Fruit fly (Drosophila melanogaster) whole organism, embryonic: ENCODE measurements around the gene papi.

Experiments
- Atf3 ChIP-seq: fragments of 200-800 bp; sonication (Bioruptor generic); optimal IDR thresholded peaks from 3 replicates; lab custom pipeline; 2016; ENCODE audit warnings: missing biosample characterization, missing genetic modification characterization
- CG10979 ChIP-seq: fragments of 200-800 bp; sonication (Bioruptor generic); optimal IDR thresholded peaks from 2 replicates; lab custom pipeline; 2018; ENCODE audit warnings: missing biosample characterization, mild to moderate bottlenecking, missing genetic modification characterization, moderate library complexity
- CG11696 ChIP-seq: fragments of 200-800 bp; sonication (Bioruptor generic); IDR thresholded peaks from 2 replicates; pipeline ENCODE4 v1.3.6; 2022; ENCODE audit warnings: missing biosample characterization, missing genetic modification characterization
- CG12071 ChIP-seq: fragments of 200-800 bp; sonication (Bioruptor generic); optimal IDR thresholded peaks from 3 replicates; lab custom pipeline; 2018; ENCODE audit warnings: missing biosample characterization, mild to moderate bottlenecking, missing genetic modification characterization
- CG12219 ChIP-seq: fragments of 200-800 bp; sonication (Bioruptor generic); optimal IDR thresholded peaks from 3 replicates; lab custom pipeline; 2018; ENCODE audit warnings: missing biosample characterization, mild to moderate bottlenecking, missing genetic modification characterization
- CG12236 ChIP-seq: fragments of 200-800 bp; sonication (Bioruptor generic); optimal IDR thresholded peaks from 2 replicates; lab custom pipeline; 2016; ENCODE audit warnings: missing biosample characterization, missing genetic modification characterization
- CG12299 ChIP-seq: fragments of 200-800 bp; sonication (Bioruptor generic); optimal IDR thresholded peaks from 2 replicates; lab custom pipeline; 2018; ENCODE audit warnings: missing biosample characterization, mild to moderate bottlenecking, missing genetic modification characterization
- CG13296 ChIP-seq: fragments of 200-800 bp; sonication (Bioruptor generic); optimal IDR thresholded peaks from 3 replicates; lab custom pipeline; 2018; ENCODE audit warnings: missing biosample characterization, mild to moderate bottlenecking, missing genetic modification characterization
- CG1529 ChIP-seq: fragments of 200-800 bp; sonication (Bioruptor generic); optimal IDR thresholded peaks from 3 replicates; lab custom pipeline; 2018; ENCODE audit warnings: missing biosample characterization, missing genetic modification characterization
- CG15696 ChIP-seq: fragments of 200-800 bp; sonication (Bioruptor generic); optimal IDR thresholded peaks from 2 replicates; lab custom pipeline; 2019; ENCODE audit warnings: missing biosample characterization, mild to moderate bottlenecking, missing genetic modification characterization, moderate library complexity
- CG1647 ChIP-seq: fragments of 200-800 bp; sonication (Bioruptor generic); optimal IDR thresholded peaks from 3 replicates; lab custom pipeline; 2016; ENCODE audit warnings: missing biosample characterization, missing genetic modification characterization
- CG17361 ChIP-seq: fragments of 200-800 bp; sonication (Bioruptor generic); IDR thresholded peaks from 3 replicates; pipeline ENCODE4 v1.3.6; 2022; ENCODE audit warnings: missing biosample characterization, missing genetic modification characterization
- CG17612 ChIP-seq: fragments of 200-800 bp; sonication (Bioruptor generic); IDR thresholded peaks from 2 replicates; pipeline ENCODE4 v1.3.6; 2022; ENCODE audit warnings: missing biosample characterization, missing genetic modification characterization
- CG30403 ChIP-seq: fragments of 200-800 bp; sonication (Bioruptor generic); optimal IDR thresholded peaks from 3 replicates; lab custom pipeline; 2016; ENCODE audit warnings: missing biosample characterization, missing genetic modification characterization
- CG33557 ChIP-seq: fragments of 200-800 bp; sonication (Bioruptor generic); optimal IDR thresholded peaks from 2 replicates; lab custom pipeline; 2019; ENCODE audit warnings: missing biosample characterization, mild to moderate bottlenecking, missing genetic modification characterization, moderate library complexity
- CG34224 ChIP-seq: fragments of 200-800 bp; sonication (Bioruptor generic); IDR thresholded peaks from 3 replicates; pipeline ENCODE4 v1.3.6; 2022; ENCODE audit warnings: missing biosample characterization, missing genetic modification characterization; ENCODE audit not compliant: partially characterized antibody
- CG3726 ChIP-seq: fragments of 200-800 bp; sonication (Bioruptor generic); IDR thresholded peaks from 3 replicates; pipeline ENCODE4, ENCODE4 v1.3.6; 2022; ENCODE audit warnings: missing biosample characterization, missing genetic modification characterization
- CG3995 ChIP-seq: fragments of 200-800 bp; sonication (Bioruptor generic); optimal IDR thresholded peaks from 3 replicates; lab custom pipeline; 2016; ENCODE audit warnings: missing biosample characterization, missing genetic modification characterization
- CG43689 ChIP-seq: fragments of 200-800 bp; sonication (Bioruptor generic); IDR thresholded peaks from 2 replicates; pipeline ENCODE4 v1.3.6; 2022; ENCODE audit warnings: missing biosample characterization, missing genetic modification characterization
- CG4424 ChIP-seq: fragments of 200-800 bp; sonication (Bioruptor generic); optimal IDR thresholded peaks from 3 replicates; lab custom pipeline; 2016; ENCODE audit warnings: missing biosample characterization, missing genetic modification characterization
- CG6175 ChIP-seq: fragments of 200-800 bp; sonication (Bioruptor generic); IDR thresholded peaks from 3 replicates; pipeline ENCODE4 v1.3.6; 2022; ENCODE audit warnings: missing biosample characterization, missing genetic modification characterization
- CG6791 ChIP-seq: fragments of 200-800 bp; sonication (Bioruptor generic); IDR thresholded peaks from 3 replicates; pipeline ENCODE4 v1.3.6; 2022; ENCODE audit warnings: missing biosample characterization, missing genetic modification characterization; ENCODE audit not compliant: partially characterized antibody
- CG7745 ChIP-seq: fragments of 200-800 bp; sonication (Bioruptor generic); optimal IDR thresholded peaks from 2 replicates; lab custom pipeline; 2018; ENCODE audit warnings: missing biosample characterization, mild to moderate bottlenecking, missing genetic modification characterization, moderate library complexity
- Dfd ChIP-seq, 2 experiments: fragments of >200 bp; optimal IDR thresholded peaks; 2 replicates each; lab custom pipeline; 2017; ENCODE audit warnings: missing biosample characterization in 2 of 2, missing genetic modification characterization in 2 of 2
- Dip2 ChIP-seq: fragments of 200-800 bp; sonication (Bioruptor generic); IDR thresholded peaks from 2 replicates; pipeline ENCODE4 v1.3.6; 2022; ENCODE audit warnings: missing biosample characterization, missing genetic modification characterization
- ERR ChIP-seq: fragments of 200-800 bp; sonication (Bioruptor generic); optimal IDR thresholded peaks from 2 replicates; lab custom pipeline; 2016; ENCODE audit warnings: missing biosample characterization, missing genetic modification characterization
- Gug ChIP-seq: fragments of 200-800 bp; sonication (Bioruptor generic); IDR thresholded peaks from 4 replicates; pipeline ENCODE4 v1.3.6; 2022; ENCODE audit warnings: missing biosample characterization, missing genetic modification characterization
- HmgD ChIP-seq: fragments of 200-800 bp; sonication (Bioruptor generic); optimal IDR thresholded peaks from 3 replicates; lab custom pipeline; 2016; ENCODE audit warnings: missing biosample characterization, missing genetic modification characterization
- Hsf ChIP-seq: fragments of 200-800 bp; sonication (Bioruptor generic); optimal IDR thresholded peaks from 3 replicates; lab custom pipeline; 2016; ENCODE audit warnings: missing biosample characterization, missing genetic modification characterization
- Kr ChIP-seq: fragments of 200-800 bp; sonication (Bioruptor generic); optimal IDR thresholded peaks from 2 replicates; lab custom pipeline; 2017; ENCODE audit warnings: missing biosample characterization, mild to moderate bottlenecking, missing genetic modification characterization
- Max ChIP-seq: fragments of 200-800 bp; sonication (Bioruptor generic); optimal IDR thresholded peaks from 2 replicates; lab custom pipeline; 2016; ENCODE audit warnings: missing biosample characterization, mild to moderate bottlenecking, missing genetic modification characterization
- Rfx ChIP-seq: fragments of 200-800 bp; sonication (Bioruptor generic); IDR thresholded peaks from 2 replicates; pipeline ENCODE4 v1.3.6; 2022; ENCODE audit warnings: missing biosample characterization, missing genetic modification characterization
- Sin3A ChIP-seq: fragments of >200 bp; optimal IDR thresholded peaks from 2 replicates; lab custom pipeline; 2018
- YL-1 ChIP-seq: fragments of 200-800 bp; sonication (Bioruptor generic); optimal IDR thresholded peaks from 3 replicates; lab custom pipeline; 2017; ENCODE audit warnings: missing biosample characterization, mild to moderate bottlenecking, missing genetic modification characterization
- bab2 ChIP-seq: fragments of 200-800 bp; sonication (Bioruptor generic); optimal IDR thresholded peaks from 2 replicates; lab custom pipeline; 2016; ENCODE audit warnings: missing biosample characterization, missing genetic modification characterization
- bsh ChIP-seq, 2 experiments: fragments of 200-800 bp; sonication (Bioruptor generic); optimal IDR thresholded peaks; 2 replicates each; lab custom pipeline; 2017 to 2018; ENCODE audit warnings: mild to moderate bottlenecking in 2 of 2, missing biosample characterization in 2 of 2, missing genetic modification characterization in 2 of 2, moderate library complexity in 1 of 2
- btn ChIP-seq: fragments of 200-800 bp; sonication (Bioruptor generic); optimal IDR thresholded peaks from 2 replicates; lab custom pipeline; 2016; ENCODE audit warnings: missing biosample characterization, missing genetic modification characterization
- cato ChIP-seq: fragments of 200-800 bp; sonication (Bioruptor generic); optimal IDR thresholded peaks from 2 replicates; lab custom pipeline; 2016; ENCODE audit warnings: missing biosample characterization, missing genetic modification characterization, borderline replicate concordance
- chif ChIP-seq, 2 experiments: fragments of 200-800 bp; sonication (Bioruptor generic); optimal IDR thresholded peaks; 3 replicates each; lab custom pipeline; 2016; ENCODE audit warnings: missing biosample characterization in 2 of 2, missing genetic modification characterization in 2 of 2
- dan ChIP-seq: fragments of 200-800 bp; sonication (Bioruptor generic); IDR thresholded peaks from 2 replicates; pipeline ENCODE4 v1.3.6; 2022; ENCODE audit warnings: missing biosample characterization, missing genetic modification characterization
- emc ChIP-seq: fragments of 200-800 bp; sonication (Bioruptor generic); optimal IDR thresholded peaks from 2 replicates; lab custom pipeline; 2016; ENCODE audit warnings: missing biosample characterization, missing genetic modification characterization
- fu2 ChIP-seq: fragments of 200-800 bp; sonication (Bioruptor generic); optimal IDR thresholded peaks from 2 replicates; lab custom pipeline; 2016; ENCODE audit warnings: missing biosample characterization, missing genetic modification characterization
- gcm ChIP-seq: fragments of 200-800 bp; sonication (Bioruptor generic); optimal IDR thresholded peaks from 2 replicates; lab custom pipeline; 2019; ENCODE audit warnings: missing biosample characterization, mild to moderate bottlenecking, missing genetic modification characterization, moderate library complexity
- gsb-n ChIP-seq: fragments of 200-800 bp; sonication (Bioruptor generic); optimal IDR thresholded peaks from 3 replicates; lab custom pipeline; 2018; ENCODE audit warnings: missing biosample characterization, mild to moderate bottlenecking, missing genetic modification characterization
- her ChIP-seq: fragments of 200-800 bp; sonication (Bioruptor generic); optimal IDR thresholded peaks from 2 replicates; lab custom pipeline; 2016; ENCODE audit warnings: missing biosample characterization, missing genetic modification characterization
- pfk ChIP-seq: fragments of 200-800 bp; sonication (Bioruptor generic); optimal IDR thresholded peaks from 2 replicates; lab custom pipeline; 2018; ENCODE audit warnings: missing biosample characterization, mild to moderate bottlenecking, missing genetic modification characterization, moderate library complexity
- slbo ChIP-seq: fragments of 200-800 bp; sonication (Bioruptor generic); IDR thresholded peaks from 2 replicates; pipeline ENCODE4 v1.3.6; 2022; ENCODE audit warnings: missing biosample characterization, missing genetic modification characterization
- tup ChIP-seq: fragments of 200-800 bp; sonication (Bioruptor generic); optimal IDR thresholded peaks from 2 replicates; lab custom pipeline; 2016; ENCODE audit warnings: missing biosample characterization, mild to moderate bottlenecking, missing genetic modification characterization, moderate library complexity

papi gene

DNA sequence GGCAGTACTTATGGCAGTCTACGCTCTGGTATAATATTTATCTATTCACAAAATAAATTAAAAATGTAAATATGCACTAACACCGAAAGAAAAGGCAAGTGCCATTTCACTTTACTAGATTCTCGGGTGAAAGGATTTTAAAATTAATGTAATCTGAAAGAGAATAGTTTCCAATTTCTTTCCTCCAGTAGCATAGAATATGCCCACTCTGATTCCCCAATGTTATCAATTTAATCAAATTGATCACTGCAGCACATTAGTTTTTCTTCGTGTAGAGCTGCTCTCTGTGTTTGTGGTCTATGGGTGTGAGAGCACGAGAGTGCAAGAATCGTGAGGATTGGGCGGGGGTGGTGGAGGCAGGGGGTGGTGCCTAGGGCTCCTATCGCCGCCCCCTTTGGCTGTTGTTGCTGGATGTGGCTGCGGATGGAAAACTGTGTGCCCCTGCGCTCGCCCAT, 19.4 kb upstream of the papi start (continued):
- TF ChIP-seq CG7745 (tag; lab: Kevin White, UChicago) (peak; percentile 51), Kr (GFP tag; lab: Kevin White, UChicago) (no peak), CG12071 (GFP tag; lab: Kevin White, UChicago) (peak; percentile 64), CG12299 (tag; lab: Kevin White, UChicago) (peak; percentile 64), CG33557 (GFP tag; lab: Kevin White, UChicago) (peak; percentile 96), Sin3A (lab: Kevin White, UChicago) (no peak), HmgD (GFP tag; lab: Kevin White, UChicago) (no peak), CG34224 (GFP tag; lab: Robert Waterston, UW) (no peak), Dip2 (GFP tag; lab: Robert Waterston, UW) (no peak), CG12236 (peak; percentile 67), CG6791 (no peak), slbo (0 out of 2 replicates have a peak, but pooled peaks have one; percentile 25), chif (GFP tag; optimal IDR thresholded peaks at IDR 0.05; lab: Kevin White, UChicago) (peak; percentile 84), CG6175 (GFP tag; lab: Robert Waterston, UW) (no peak), CG4424 (GFP tag; lab: Kevin White, UChicago) (peak; percentile 90), CG15696 (tag; lab: Kevin White, UChicago) (peak; percentile 83), CG10979 (tag; lab: Kevin White, UChicago) (peak; percentile 94), gcm (GFP tag; lab: Kevin White, UChicago) (peak; percentile 86), YL-1 (GFP tag; lab: Kevin White, UChicago) (peak; percentile 15), CG1529 (GFP tag; lab: Kevin White, UChicago) (peak; percentile 91), gsb-n (peak; percentile 91), pfk (no peak), cato (GFP tag; lab: Kevin White, UChicago) (peak; percentile 88), CG3995 (GFP tag; lab: Kevin White, UChicago) (no peak), ERR (GFP tag; lab: Kevin White, UChicago) (peak; percentile 24), CG17612 (GFP tag; lab: Robert Waterston, UW) (no peak), btn (peak; percentile 54), CG11696 (GFP tag; lab: Robert Waterston, UW) (0 out of 2 replicates have a peak, but pooled peaks have one; percentile 21), Dfd (GFP tag; optimal IDR thresholded peaks at IDR 0.05; lab: Kevin White, UChicago) (no peak), bab2 (GFP tag; lab: Kevin White, UChicago) (peak; percentile 63), CG1647 (peak; percentile 46), CG43689 (GFP tag; lab: Robert Waterston, UW) (no peak), Max (GFP tag; lab: Kevin White, UChicago) (peak; percentile 81), Hsf (GFP tag; lab: Kevin White, UChicago) (peak; percentile 85), Atf3 (peak; percentile 82), tup (GFP tag; lab: Kevin White, UChicago) (peak; percentile 64), Rfx (GFP tag; lab: Robert Waterston, UW) (0 out of 2 replicates have a peak, but pooled peaks have one; percentile 24), CG12219 (GFP tag; lab: Kevin White, UChicago) (peak; percentile 77), CG17361 (GFP tag; lab: Robert Waterston, UW) (no peak; the same call in 2 of the 3 replicates), CG30403 (GFP tag; lab: Kevin White, UChicago) (peak; percentile 87), bsh (GFP tag; optimal IDR thresholded peaks at IDR 0.05; lab: Kevin White, UChicago) (peak; percentile 88 to 95), fu2 (GFP tag; lab: Kevin White, UChicago) (no peak), her (GFP tag; lab: Kevin White, UChicago) (no peak), emc (GFP tag; lab: Kevin White, UChicago) (peak; percentile 8), Gug (GFP tag; lab: Robert Waterston, UW) (peak; percentile 42; the same call in 2 of the 4 replicates), dan (GFP tag; lab: Robert Waterston, UW) (no peak), CG3726 (GFP tag; lab: Robert Waterston, UW) (peak; percentile 43; the same call in 1 of the 3 replicates), CG13296 (peak; percentile 12)
